Worm (Caenorhabditis elegans): ENCODE measurements around the gene ssup-72.

The ssup-72 gene

ce11 chrII:6736066-6736465, 40.3 kb upstream of the ssup-72 start, which contains the start of gene mrps-18.C:
Gene mrps-18.C (plus strand): TSS chrII:6736203.
- TF ChIP-seq C34F6.9 (tag; optimal IDR thresholded peaks at IDR 0.05) (no peak), ceh-16 (tag; optimal IDR thresholded peaks at IDR 0.05) (no peak), nhr-6 (tag; optimal IDR thresholded peaks at IDR 0.05) (no peak), sma-9 (GFP tag; optimal IDR thresholded peaks at IDR 0.05) (no peak), sma-9 (tag; optimal IDR thresholded peaks at IDR 0.05) (no peak), ztf-11 (tag; optimal IDR thresholded peaks at IDR 0.05) (no peak), unc-62 (GFP tag; optimal IDR thresholded peaks at IDR 0.05) (no peak), nhr-77 (tag; optimal IDR thresholded peaks at IDR 0.05) (no peak), aly-2 (tag; optimal IDR thresholded peaks at IDR 0.05) (no peak), snpc-4 (tag; optimal IDR thresholded peaks at IDR 0.05) (no peak), blmp-1 (tag; optimal IDR thresholded peaks at IDR 0.05; ENCODE audit: insufficient read depth) (no peak), lin-39 (tag; optimal IDR thresholded peaks at IDR 0.05) (no peak)

- TF ChIP-seq unc-62 (GFP tag; optimal IDR thresholded peaks at IDR 0.05) (no peak), lin-13 (GFP tag; optimal IDR thresholded peaks at IDR 0.05) (no peak), lin-11 (tag; optimal IDR thresholded peaks at IDR 0.05) (no peak), peb-1 (tag; optimal IDR thresholded peaks at IDR 0.05) (no peak), nhr-12 (tag; optimal IDR thresholded peaks at IDR 0.05) (no peak), blmp-1 (tag; optimal IDR thresholded peaks at IDR 0.05; ENCODE audit: insufficient read depth) (no peak), sma-3 (GFP tag; optimal IDR thresholded peaks at IDR 0.05) (no peak), ceh-82 (tag; optimal IDR thresholded peaks at IDR 0.05) (no peak), egl-27 (tag; optimal IDR thresholded peaks at IDR 0.05) (no peak), ceh-16 (tag; optimal IDR thresholded peaks at IDR 0.05) (no peak), unc-39 (tag; optimal IDR thresholded peaks at IDR 0.05) (no peak), sma-9 (GFP tag; optimal IDR thresholded peaks at IDR 0.05) (no peak), sma-9 (tag; optimal IDR thresholded peaks at IDR 0.05) (no peak), fos-1 (tag; optimal IDR thresholded peaks at IDR 0.05) (no peak), skn-1 (tag; optimal IDR thresholded peaks at IDR 0.05) (no peak), lsy-2 (tag; optimal IDR thresholded peaks at IDR 0.05) (no peak), F13H6.1 (tag; optimal IDR thresholded peaks at IDR 0.05) (no peak), gmeb-1 (tag; optimal IDR thresholded peaks at IDR 0.05) (no peak), nhr-129 (tag; optimal IDR thresholded peaks at IDR 0.05) (no peak)
Measured at ce11 chrII:6736604-6737003, 39.8 kb upstream of the ssup-72 start, which contains the start of gene T14B4.1. Gene T14B4.1 (plus strand): TSS chrII:6736904.

DNA sequence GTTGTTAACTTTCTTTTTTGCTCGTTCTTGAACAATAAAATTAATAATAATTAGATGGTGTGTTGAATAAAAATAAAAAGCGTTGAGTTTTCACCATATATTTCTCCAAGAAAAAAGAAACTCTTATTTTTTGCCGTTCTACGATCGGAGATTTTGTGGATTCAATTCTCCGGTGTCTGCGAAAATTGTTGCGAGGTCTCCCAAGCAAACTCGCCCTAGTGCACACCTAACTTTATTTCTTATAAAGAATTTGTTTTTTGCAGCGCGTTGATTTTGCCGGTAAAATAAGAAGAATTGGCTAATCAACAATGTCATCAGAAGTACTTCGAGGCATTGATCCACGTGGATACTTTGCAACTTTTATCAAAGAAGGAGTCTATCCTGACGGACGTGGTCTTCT, 35.0 kb upstream of the ssup-72 start, which contains the start of gene exos-8:
Gene exos-8, plus strand, starts transcription at position 264 of the 400 bp plus-strand sequence.
- TF ChIP-seq nhr-12 (tag; optimal IDR thresholded peaks at IDR 0.05) (no peak), ZK546.5 (tag; optimal IDR thresholded peaks at IDR 0.05) (no peak), lsy-2 (tag; optimal IDR thresholded peaks at IDR 0.05) (peak in 1 of 2 experiments; percentile 71), peb-1 (tag; optimal IDR thresholded peaks at IDR 0.05) (no peak), nhr-6 (tag; optimal IDR thresholded peaks at IDR 0.05) (no peak), nhr-129 (tag; optimal IDR thresholded peaks at IDR 0.05) (peak; percentile 65), unc-55 (GFP tag; optimal IDR thresholded peaks at IDR 0.05) (no peak), F13H6.1 (tag; optimal IDR thresholded peaks at IDR 0.05) (peak; percentile 20), unc-39 (tag; optimal IDR thresholded peaks at IDR 0.05) (no peak), ztf-4 (tag; optimal IDR thresholded peaks at IDR 0.05) (no peak), nhr-21 (tag; optimal IDR thresholded peaks at IDR 0.05) (peak; percentile 13), zag-1 (tag; optimal IDR thresholded peaks at IDR 0.05) (peak; percentile 7), fos-1 (tag; optimal IDR thresholded peaks at IDR 0.05) (peak; percentile 32), crh-2 (tag; optimal IDR thresholded peaks at IDR 0.05) (peak; percentile 48), elt-1 (tag; optimal IDR thresholded peaks at IDR 0.05) (no peak), sma-9 (GFP tag; optimal IDR thresholded peaks at IDR 0.05) (peak; percentile 33), sma-9 (tag; optimal IDR thresholded peaks at IDR 0.05) (no peak), lin-13 (GFP tag; optimal IDR thresholded peaks at IDR 0.05) (peak; percentile 54), C34F6.9 (tag; optimal IDR thresholded peaks at IDR 0.05) (peak; percentile 68), nhr-10 (tag; optimal IDR thresholded peaks at IDR 0.05) (no peak), sma-3 (GFP tag; optimal IDR thresholded peaks at IDR 0.05) (peak; percentile 57)

ce11 chrII:6742614-6743013, 33.8 kb upstream of the ssup-72 start, which contains the start of gene F41G3.6:
Gene F41G3.6 (plus strand): TSS chrII:6742914.
- TF ChIP-seq sem-4 (tag; optimal IDR thresholded peaks at IDR 0.05), result no peak
- TF ChIP-seq ceh-16 (tag; optimal IDR thresholded peaks at IDR 0.05), result no peak
- TF ChIP-seq ZK546.5 (tag; optimal IDR thresholded peaks at IDR 0.05), result no peak

DNA sequence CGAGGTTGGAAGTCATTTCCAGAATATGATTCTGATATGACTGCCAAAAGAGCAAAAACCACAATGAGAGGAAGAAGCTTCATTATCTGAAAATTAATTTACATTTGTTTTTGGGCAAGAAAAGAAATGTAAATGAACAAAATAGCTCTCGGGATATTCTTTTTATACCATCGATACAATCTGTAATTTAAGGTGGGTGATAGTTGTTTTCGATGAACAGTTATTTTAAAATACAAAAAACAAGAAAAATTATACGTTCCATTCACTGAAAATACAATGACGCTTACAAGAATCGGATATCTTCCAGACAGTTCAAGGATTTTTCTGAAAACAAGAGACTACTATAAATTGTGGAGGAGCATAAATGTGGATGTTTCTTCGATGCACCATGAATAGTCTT, 31.8 kb upstream of the ssup-72 start, which contains the start of gene ins-15:
Gene ins-15, minus strand, starts transcription at position 101 of the 400 bp plus-strand sequence.
- TF ChIP-seq nhr-25 (tag; optimal IDR thresholded peaks at IDR 0.05) (no peak), alr-1 (tag; optimal IDR thresholded peaks at IDR 0.05) (no peak), sem-4 (tag; optimal IDR thresholded peaks at IDR 0.05) (no peak), lin-11 (tag; optimal IDR thresholded peaks at IDR 0.05) (no peak), elt-1 (tag; optimal IDR thresholded peaks at IDR 0.05) (no peak), C34F6.9 (tag; optimal IDR thresholded peaks at IDR 0.05) (no peak), ceh-82 (tag; optimal IDR thresholded peaks at IDR 0.05) (no peak), peb-1 (tag; optimal IDR thresholded peaks at IDR 0.05) (no peak), elt-3 (tag; optimal IDR thresholded peaks at IDR 0.05) (no peak), nhr-11 (tag; optimal IDR thresholded peaks at IDR 0.05) (no peak), nhr-10 (tag; optimal IDR thresholded peaks at IDR 0.05) (no peak), zag-1 (tag; optimal IDR thresholded peaks at IDR 0.05) (no peak), dmd-4 (tag; optimal IDR thresholded peaks at IDR 0.05) (no peak), blmp-1 (tag; optimal IDR thresholded peaks at IDR 0.05; ENCODE audit: insufficient read depth) (no peak), ztf-1 (GFP tag; conservative IDR thresholded peaks at IDR 0.05) (no peak), unc-39 (tag; optimal IDR thresholded peaks at IDR 0.05) (no peak), R02D3.7 (tag; optimal IDR thresholded peaks at IDR 0.05) (no peak)

Measured in whole organism, L2 larva.